Fruit fly (Drosophila melanogaster) whole organism, wandering third instar larva: ENCODE data around the gene CG14410.

ENCODE experiments used
- CrebA ChIP-seq: fragments of 200-800 bp; sonication (Bioruptor generic); optimal IDR thresholded peaks from 2 replicates; lab custom pipeline; 2016; ENCODE audit warnings: missing biosample characterization, mild to moderate bottlenecking, missing genetic modification characterization, borderline replicate concordance
- Mio ChIP-seq: sonication (Bioruptor generic); optimal IDR thresholded peaks from 2 replicates; lab custom pipeline; 2016; ENCODE audit warnings: missing biosample characterization, missing genetic modification characterization
- Myc ChIP-seq: fragments of >200 bp; optimal IDR thresholded peaks from 2 replicates; lab custom pipeline; 2017
- Rel ChIP-seq, 2 experiments: fragments of 200-800 bp; sonication (Bioruptor generic) in 1 of 2; optimal IDR thresholded peaks; 2 replicates in 1 of 2; 3 replicates in 1 of 2; lab custom pipeline; 2016 to 2019; ENCODE audit warnings: mild to moderate bottlenecking in 2 of 2, missing biosample characterization in 2 of 2, missing genetic modification characterization in 2 of 2, moderate library complexity in 1 of 2
- br ChIP-seq: fragments of 200-800 bp; sonication (Bioruptor generic); optimal IDR thresholded peaks from 2 replicates; lab custom pipeline; 2016; ENCODE audit warnings: missing biosample characterization, missing genetic modification characterization
- dsf ChIP-seq: sonication (Bioruptor generic); optimal IDR thresholded peaks from 2 replicates; lab custom pipeline; 2016; ENCODE audit warnings: missing biosample characterization, missing genetic modification characterization, borderline replicate concordance
- ey ChIP-seq: fragments of 200-800 bp; sonication (Bioruptor generic); optimal IDR thresholded peaks from 2 replicates; lab custom pipeline; 2016; ENCODE audit warnings: missing biosample characterization, missing genetic modification characterization
- h ChIP-seq: fragments of 200-800 bp; sonication (Bioruptor generic); optimal IDR thresholded peaks from 3 replicates; lab custom pipeline; 2016; ENCODE audit warnings: missing biosample characterization, mild to moderate bottlenecking, missing genetic modification characterization
- lola ChIP-seq: fragments of >200 bp; optimal IDR thresholded peaks from 2 replicates; lab custom pipeline; 2017; ENCODE audit warnings: missing biosample characterization, missing genetic modification characterization
- pan ChIP-seq: fragments of >200 bp; optimal IDR thresholded peaks from 2 replicates; lab custom pipeline; 2017
- psq ChIP-seq: fragments of 200-800 bp; sonication (Bioruptor generic); optimal IDR thresholded peaks from 3 replicates; lab custom pipeline; 2017; ENCODE audit warnings: missing biosample characterization, mild to moderate bottlenecking, missing genetic modification characterization, moderate library complexity
- rgr ChIP-seq: fragments of 200-800 bp; sonication (Bioruptor generic); optimal IDR thresholded peaks from 3 replicates; lab custom pipeline; 2016; ENCODE audit warnings: missing biosample characterization, mild to moderate bottlenecking, missing genetic modification characterization
- tai ChIP-seq: sonication (Bioruptor generic); optimal IDR thresholded peaks from 2 replicates; lab custom pipeline; 2016; ENCODE audit warnings: missing biosample characterization, missing genetic modification characterization
- usp ChIP-seq: fragments of >200 bp; optimal IDR thresholded peaks from 2 replicates; lab custom pipeline; 2017; ENCODE audit warnings: missing biosample characterization, missing genetic modification characterization

DNA sequence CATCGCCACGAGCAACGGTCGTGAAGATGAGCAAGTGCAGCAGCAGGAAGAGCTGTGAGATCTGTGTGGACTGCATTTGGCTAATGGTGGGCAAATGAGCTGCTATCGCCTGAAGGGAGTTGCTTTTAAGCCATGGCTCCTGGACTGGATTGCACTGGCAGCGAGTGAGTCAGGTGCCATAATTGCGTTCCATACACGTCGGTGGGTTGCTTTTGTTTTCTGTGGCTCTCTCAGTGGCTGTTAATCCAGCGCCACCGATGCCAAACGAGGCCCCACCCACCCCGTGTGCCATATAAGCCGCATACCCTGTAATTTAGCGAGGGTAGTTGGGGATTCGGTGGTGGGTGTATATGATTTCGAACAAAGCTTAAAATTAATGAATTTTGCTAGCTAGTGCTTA lies 8.1 kb downstream of the CG14410 start, which contains the start of gene CG12539:
- no peak for TF ChIP-seq Mio (GFP tag; lab: Kevin White, UChicago)
- TF ChIP-seq pan (lab: Kevin White, UChicago), result no peak
- TF ChIP-seq br, result no peak
- no peak for TF ChIP-seq usp (GFP tag; lab: Kevin White, UChicago)
- no peak for TF ChIP-seq Rel (GFP tag; optimal IDR thresholded peaks at IDR 0.05; lab: Kevin White, UChicago)
- TF ChIP-seq Rel (tag; optimal IDR thresholded peaks at IDR 0.05; lab: Kevin White, UChicago), result no peak
- TF ChIP-seq h, result no peak
- no peak for TF ChIP-seq dsf (GFP tag; lab: Kevin White, UChicago)
- no peak for TF ChIP-seq rgr
- TF ChIP-seq tai (GFP tag; lab: Kevin White, UChicago), result no peak
- no peak for TF ChIP-seq ey
- no peak for TF ChIP-seq psq (GFP tag; lab: Kevin White, UChicago)
- no peak for TF ChIP-seq lola (GFP tag; lab: Kevin White, UChicago)
- TF ChIP-seq CrebA (GFP tag; lab: Kevin White, UChicago), result no peak
- no peak for TF ChIP-seq Myc (lab: Kevin White, UChicago)
